Fruit fly (Drosophila melanogaster): ENCODE results near the gene Act87E.

Act87E gene

dm6 chr3R:13453955-13454354, 28.2 kb downstream of the Act87E start:
- TF ChIP-seq sv (GFP tag; optimal IDR thresholded peaks at IDR 0.05) = peak; percentile 63
- no peak for TF ChIP-seq N (GFP tag; optimal IDR thresholded peaks at IDR 0.05)

- TF ChIP-seq rgr (GFP tag; optimal IDR thresholded peaks at IDR 0.05) (peak; percentile 44), Hnf4 (GFP tag; optimal IDR thresholded peaks at IDR 0.05) (no peak)
Measured at dm6 chr3R:13465705-13466608, 40.2 kb downstream of the Act87E start.

dm6 chr3R:13469246-13469645, 43.5 kb downstream of the Act87E start:
- no peak for TF ChIP-seq CrebA (GFP tag; optimal IDR thresholded peaks at IDR 0.05; ENCODE audit: borderline replicate concordance)
- peak; percentile 12 for TF ChIP-seq woc (GFP tag; optimal IDR thresholded peaks at IDR 0.05)
- peak; percentile 32 for TF ChIP-seq HLH106 (tag; optimal IDR thresholded peaks at IDR 0.05)
- peak; percentile 28 for TF ChIP-seq rgr (GFP tag; optimal IDR thresholded peaks at IDR 0.05)
- TF ChIP-seq fru (GFP tag; optimal IDR thresholded peaks at IDR 0.05) = peak; percentile 49
- TF ChIP-seq OdsH (GFP tag; optimal IDR thresholded peaks at IDR 0.05) = peak; percentile 27
- TF ChIP-seq psq (GFP tag; optimal IDR thresholded peaks at IDR 0.05) = peak; percentile 8
- no peak for TF ChIP-seq dmrt93B (GFP tag; optimal IDR thresholded peaks at IDR 0.05)
- peak; percentile 6 for TF ChIP-seq Hnf4 (GFP tag; optimal IDR thresholded peaks at IDR 0.05)
- peak; percentile 40 for TF ChIP-seq ey (GFP tag; optimal IDR thresholded peaks at IDR 0.05)
- TF ChIP-seq h (GFP tag; optimal IDR thresholded peaks at IDR 0.05) = peak; percentile 43
- peak; percentile 33 for TF ChIP-seq Sp1 (GFP tag; optimal IDR thresholded peaks at IDR 0.05)
- TF ChIP-seq foxo (GFP tag; optimal IDR thresholded peaks at IDR 0.05) = peak in 1 of 2 experiments; percentile 44
- no peak for TF ChIP-seq Rel (GFP tag; optimal IDR thresholded peaks at IDR 0.05)
- TF ChIP-seq Rel (tag; optimal IDR thresholded peaks at IDR 0.05) = no peak
- no peak for TF ChIP-seq usp (GFP tag; optimal IDR thresholded peaks at IDR 0.05)

- TF ChIP-seq brk (GFP tag; optimal IDR thresholded peaks at IDR 0.05) = no peak
Measured at dm6 chr3R:13471329-13471728, 45.5 kb downstream of the Act87E start.
